Worm (Caenorhabditis elegans): ENCODE measurements around the gene unc-22.

unc-22 gene

ce11 chrIV:12034776-12035175 lies 24.0 kb upstream of the unc-22 start:
- TF ChIP-seq M03D4.4 (tag; optimal IDR thresholded peaks at IDR 0.05): no peak
- no peak for TF ChIP-seq cnd-1 (tag; optimal IDR thresholded peaks at IDR 0.05)
- no peak for TF ChIP-seq ztf-11 (tag; optimal IDR thresholded peaks at IDR 0.05)
- no peak for TF ChIP-seq mls-2 (tag; optimal IDR thresholded peaks at IDR 0.05)

DNA sequence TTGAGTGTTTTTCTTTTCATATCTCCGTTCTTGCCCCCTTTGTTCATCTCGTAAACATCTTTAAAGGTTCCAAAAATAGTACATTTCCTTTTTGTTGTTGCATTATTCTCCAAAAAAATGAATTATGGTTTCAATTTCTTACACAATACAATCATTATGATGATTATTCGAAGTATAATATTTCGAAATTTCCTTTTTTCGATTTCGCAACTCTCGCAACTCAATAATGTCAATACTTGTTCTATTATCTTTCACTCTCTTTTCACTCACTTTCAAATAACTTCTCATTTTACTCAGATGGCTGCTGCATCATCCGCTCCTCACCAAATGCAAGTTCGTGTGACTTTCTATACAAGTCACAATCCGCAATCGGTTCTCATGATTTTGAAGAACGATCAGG lies 23.2 kb upstream of the unc-22 start, which contains the start of gene sqst-1:
Gene sqst-1 (plus strand): TSS at position 298 of the 400 bp plus-strand sequence.
- TF ChIP-seq nhr-28 (tag; optimal IDR thresholded peaks at IDR 0.05) (no peak), ztf-11 (tag; optimal IDR thresholded peaks at IDR 0.05) (no peak), lin-13 (tag; optimal IDR thresholded peaks at IDR 0.05) (no peak), mep-1 (tag; optimal IDR thresholded peaks at IDR 0.05) (no peak), hlh-1 (tag; optimal IDR thresholded peaks at IDR 0.05) (no peak), lsy-2 (tag; optimal IDR thresholded peaks at IDR 0.05) (no peak), nhr-12 (tag; optimal IDR thresholded peaks at IDR 0.05) (no peak), ceh-83 (GFP tag; optimal IDR thresholded peaks at IDR 0.05) (no peak), unc-39 (tag; optimal IDR thresholded peaks at IDR 0.05) (no peak), elt-1 (tag; optimal IDR thresholded peaks at IDR 0.05; ENCODE audit: borderline replicate concordance, insufficient read depth) (no peak), mab-5 (tag; optimal IDR thresholded peaks at IDR 0.05) (no peak)

- TF ChIP-seq drap-1 (GFP tag; optimal IDR thresholded peaks at IDR 0.05): peak; percentile 37
- peak; percentile 76 for TF ChIP-seq hlh-1 (tag; optimal IDR thresholded peaks at IDR 0.05)
- TF ChIP-seq unc-120 (tag; optimal IDR thresholded peaks at IDR 0.05; ENCODE audit: poor library complexity, severe bottlenecking): peak; percentile 68
- TF ChIP-seq zip-8 (tag; optimal IDR thresholded peaks at IDR 0.05): no peak
- peak; percentile 65 for TF ChIP-seq mep-1 (tag; optimal IDR thresholded peaks at IDR 0.05)
- no peak for TF ChIP-seq bed-3 (GFP tag; optimal IDR thresholded peaks at IDR 0.05)
- TF ChIP-seq snpc-4 (tag; optimal IDR thresholded peaks at IDR 0.05): no peak
- TF ChIP-seq blmp-1 (tag; optimal IDR thresholded peaks at IDR 0.05): no peak
- TF ChIP-seq nhr-2 (tag; optimal IDR thresholded peaks at IDR 0.05): peak; percentile 27
- TF ChIP-seq mab-5 (tag; optimal IDR thresholded peaks at IDR 0.05): no peak
- TF ChIP-seq unc-39 (tag; optimal IDR thresholded peaks at IDR 0.05): no peak
- peak; percentile 50 for TF ChIP-seq cnd-1 (tag; optimal IDR thresholded peaks at IDR 0.05)
- TF ChIP-seq lin-13 (tag; optimal IDR thresholded peaks at IDR 0.05): peak; percentile 54
- TF ChIP-seq lin-32 (GFP tag; optimal IDR thresholded peaks at IDR 0.05): no peak
- peak; percentile 81 for TF ChIP-seq mls-2 (tag; optimal IDR thresholded peaks at IDR 0.05)
- no peak for TF ChIP-seq flh-1 (GFP tag; optimal IDR thresholded peaks at IDR 0.05)
- peak; percentile 58 for TF ChIP-seq lsy-2 (tag; optimal IDR thresholded peaks at IDR 0.05)
- TF ChIP-seq ceh-39 (tag; optimal IDR thresholded peaks at IDR 0.05): peak; percentile 98
- peak; percentile 79 for TF ChIP-seq unc-62 (GFP tag; optimal IDR thresholded peaks at IDR 0.05)
- peak; percentile 65 for TF ChIP-seq ham-2 (GFP tag; optimal IDR thresholded peaks at IDR 0.05)
- no peak for TF ChIP-seq ceh-43 (GFP tag; optimal IDR thresholded peaks at IDR 0.05)
- peak; percentile 32 for TF ChIP-seq tbx-8 (GFP tag; optimal IDR thresholded peaks at IDR 0.05)
- no peak for TF ChIP-seq nhr-76 (tag; optimal IDR thresholded peaks at IDR 0.05)
- no peak for TF ChIP-seq ceh-83 (GFP tag; optimal IDR thresholded peaks at IDR 0.05)
- TF ChIP-seq M03D4.4 (tag; optimal IDR thresholded peaks at IDR 0.05): no peak
- TF ChIP-seq elt-3 (tag; optimal IDR thresholded peaks at IDR 0.05): no peak
- TF ChIP-seq nhr-28 (tag; optimal IDR thresholded peaks at IDR 0.05): no peak
- peak; percentile 55 for TF ChIP-seq ces-1 (GFP tag; optimal IDR thresholded peaks at IDR 0.05)
- peak; percentile 11 for TF ChIP-seq elt-1 (tag; optimal IDR thresholded peaks at IDR 0.05; ENCODE audit: borderline replicate concordance, insufficient read depth)
- TF ChIP-seq nhr-12 (tag; optimal IDR thresholded peaks at IDR 0.05): no peak
- TF ChIP-seq sptf-1 (tag; optimal IDR thresholded peaks at IDR 0.05): peak; percentile 31
- TF ChIP-seq pha-4 (tag; optimal IDR thresholded peaks at IDR 0.05): peak; percentile 90
- TF ChIP-seq ztf-11 (tag; optimal IDR thresholded peaks at IDR 0.05): no peak
- TF ChIP-seq sem-2 (GFP tag; optimal IDR thresholded peaks at IDR 0.05): no peak
- TF ChIP-seq nhr-237 (tag; optimal IDR thresholded peaks at IDR 0.05): peak; percentile 79
These were observed 21.6 kb upstream of the unc-22 start for ce11 chrIV:12032383-12032782.

ce11 chrIV:12031003-12031402 lies 20.2 kb upstream of the unc-22 start, which contains the start of the genes T12G3.6 and mrpl-51:
Gene T12G3.6 (minus strand): TSS chrIV:12031271.
Gene mrpl-51 (plus strand): TSS chrIV:12031324.
- TF ChIP-seq nhr-76 (tag; optimal IDR thresholded peaks at IDR 0.05) (no peak), blmp-1 (tag; optimal IDR thresholded peaks at IDR 0.05) (no peak), ham-2 (GFP tag; optimal IDR thresholded peaks at IDR 0.05) (no peak), unc-39 (tag; optimal IDR thresholded peaks at IDR 0.05) (no peak), snpc-4 (tag; optimal IDR thresholded peaks at IDR 0.05) (no peak), flh-1 (GFP tag; optimal IDR thresholded peaks at IDR 0.05) (no peak), elt-3 (tag; optimal IDR thresholded peaks at IDR 0.05) (no peak), tbx-8 (GFP tag; optimal IDR thresholded peaks at IDR 0.05) (no peak), cnd-1 (tag; optimal IDR thresholded peaks at IDR 0.05) (no peak)
